Worm (Caenorhabditis elegans) whole organism, early embryonic: ENCODE measurements around the gene syd-9.

ENCODE experiments used
- B0310.2 ChIP-seq: sonication (generic microtip); optimal IDR thresholded peaks from 2 replicates; lab custom pipeline; 2016; ENCODE audit warnings: mild to moderate bottlenecking, missing genetic modification characterization, missing compliant biosample characterization
- F13C5.2 ChIP-seq: sonication (generic microtip); optimal IDR thresholded peaks from 2 replicates; lab custom pipeline; 2017; ENCODE audit warnings: mild to moderate bottlenecking, missing genetic modification characterization, inconsistent platforms, missing compliant biosample characterization
- aly-1 ChIP-seq: sonication (generic microtip); optimal IDR thresholded peaks from 2 replicates; lab custom pipeline; 2016; ENCODE audit warnings: missing genetic modification characterization, missing compliant biosample characterization
- ama-1 ChIP-seq: fragments of 150-350 bp; optimal IDR thresholded peaks from 2 replicates; lab custom pipeline; 2014
- ceh-13 ChIP-seq: fragments of 200-800 bp; sonication (Bioruptor generic); optimal IDR thresholded peaks from 2 replicates; lab custom pipeline; 2018; ENCODE audit warnings: mild to moderate bottlenecking, missing genetic modification characterization, missing compliant biosample characterization
- ceh-36 ChIP-seq: sonication (generic microtip); optimal IDR thresholded peaks from 2 replicates; lab custom pipeline; 2016; ENCODE audit warnings: missing genetic modification characterization, inconsistent platforms, missing compliant biosample characterization
- flt-1 ChIP-seq: fragments of 200-800 bp; sonication (Bioruptor generic); IDR thresholded peaks from 2 replicates; pipeline ENCODE4 v1.3.6; 2022; ENCODE audit warnings: missing genetic modification characterization, missing compliant biosample characterization
- hmbx-1 ChIP-seq: sonication (generic microtip); optimal IDR thresholded peaks from 2 replicates; lab custom pipeline; 2016; ENCODE audit warnings: mild to moderate bottlenecking, missing genetic modification characterization, missing compliant biosample characterization
- hnd-1 ChIP-seq: sonication (generic microtip); optimal IDR thresholded peaks from 2 replicates; lab custom pipeline; 2016; ENCODE audit warnings: missing genetic modification characterization, missing compliant biosample characterization
- scrt-1 ChIP-seq: fragments of 200-800 bp; sonication (Bioruptor generic); IDR thresholded peaks from 2 replicates; pipeline ENCODE4 v1.3.6; 2022; ENCODE audit warnings: missing genetic modification characterization, missing compliant biosample characterization
- sea-1 ChIP-seq: fragments of 200-800 bp; sonication (Bioruptor generic); conservative IDR thresholded peaks from 2 replicates; pipeline ENCODE4 v1.3.6; 2022; ENCODE audit warnings: missing genetic modification characterization, missing compliant biosample characterization
- tbx-11 ChIP-seq: fragments of 200-800 bp; sonication (Bioruptor generic); IDR thresholded peaks from 2 replicates; pipeline ENCODE4 v1.3.6; 2022; ENCODE audit warnings: missing genetic modification characterization, missing compliant biosample characterization
- tbx-37 ChIP-seq: fragments of 200-800 bp; sonication (Bioruptor generic); conservative IDR thresholded peaks from 2 replicates; pipeline ENCODE4 v1.3.6; 2022; ENCODE audit warnings: missing genetic modification reagents, missing genetic modification characterization, missing compliant biosample characterization

DNA sequence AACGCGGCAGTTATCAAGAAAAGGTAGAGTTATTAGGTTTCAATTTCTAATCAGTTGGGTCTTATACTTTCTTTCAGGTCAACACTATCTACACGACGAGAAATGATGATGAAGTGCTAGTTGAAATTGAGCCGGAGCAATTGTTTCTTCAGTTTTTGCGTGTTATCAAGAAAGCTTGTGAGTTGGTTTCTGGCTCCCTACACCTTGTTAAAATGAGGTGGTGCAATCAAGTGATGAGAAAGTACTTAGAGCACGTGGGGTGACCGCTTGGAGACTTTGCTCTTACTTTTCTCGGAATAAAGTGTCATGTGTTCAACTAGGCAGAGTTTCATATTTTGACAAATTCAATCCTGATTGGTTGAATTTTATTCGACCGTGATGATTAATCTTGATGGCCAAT, 17.4 kb upstream of the syd-9 start:
- no peak for TF ChIP-seq flt-1
- TF ChIP-seq tbx-37 (GFP tag; lab: Robert Waterston, UW), result no peak
- no peak for TF ChIP-seq ama-1 (lab: Kevin White, UChicago)
- TF ChIP-seq scrt-1 (GFP tag; lab: Robert Waterston, UW), result no peak
- no peak for TF ChIP-seq hmbx-1 (tag; lab: Kevin White, UChicago)
- TF ChIP-seq ceh-13 (GFP tag; lab: Kevin White, UChicago), result no peak
- TF ChIP-seq hnd-1 (tag; lab: Kevin White, UChicago), result no peak
- TF ChIP-seq sea-1 (GFP tag; lab: Robert Waterston, UW), result no peak
- no peak for TF ChIP-seq ceh-36 (tag; lab: Kevin White, UChicago)
- no peak for TF ChIP-seq aly-1 (tag; lab: Kevin White, UChicago)
- TF ChIP-seq B0310.2 (tag; lab: Kevin White, UChicago), result no peak
- no peak for TF ChIP-seq F13C5.2 (tag; lab: Kevin White, UChicago)
- TF ChIP-seq tbx-11 (GFP tag; lab: Robert Waterston, UW), result no peak
